Worm (Caenorhabditis elegans): ENCODE measurements around the gene T19H5.6.

T19H5.6 gene

ce11 chrII:9421969-9422368 lies 48.1 kb downstream of the T19H5.6 start, which contains the start of gene M176.11:
Gene M176.11 (plus strand): TSS chrII:9422269.
- TF ChIP-seq spr-1 (tag; optimal IDR thresholded peaks at IDR 0.05) = no peak
- no peak for TF ChIP-seq ctbp-1 (GFP tag; IDR thresholded peaks at IDR 0.05)
- no peak for TF ChIP-seq dpl-1 (GFP tag; optimal IDR thresholded peaks at IDR 0.05)
- TF ChIP-seq unc-62 (GFP tag; optimal IDR thresholded peaks at IDR 0.05 in 1 of 2) = no peak
- no peak for TF ChIP-seq unc-62 (tag; optimal IDR thresholded peaks at IDR 0.05)
- TF ChIP-seq F37D6.2 (tag; optimal IDR thresholded peaks at IDR 0.05) = no peak
- TF ChIP-seq daf-19 (GFP tag; conservative IDR thresholded peaks at IDR 0.05) = no peak
- no peak for TF ChIP-seq snpc-1.2 (GFP tag; IDR thresholded peaks at IDR 0.05)
- TF ChIP-seq hlh-30 (tag; optimal IDR thresholded peaks at IDR 0.05; ENCODE audit: insufficient read depth) = no peak
- TF ChIP-seq hlh-11 (tag; optimal IDR thresholded peaks at IDR 0.05) = no peak

Data from whole organism, L4 larva.